Fruit fly (Drosophila melanogaster): ENCODE data around the gene Art6.

The Art6 gene

dm6 chr3R:13909899-13910298 is 35.7 kb downstream of the Art6 start:
- TF ChIP-seq HmgZ (tag; optimal IDR thresholded peaks at IDR 0.05) (no peak), Hr51 (GFP tag; optimal IDR thresholded peaks at IDR 0.05) (no peak), BEAF-32 (GFP tag; optimal IDR thresholded peaks at IDR 0.05) (no peak), inv (GFP tag; IDR thresholded peaks at IDR 0.05; ENCODE audit: partially characterized antibody) (no peak), bowl (GFP tag; IDR thresholded peaks at IDR 0.05) (no peak), Hmr (GFP tag; optimal IDR thresholded peaks at IDR 0.05) (no peak), D (optimal IDR thresholded peaks at IDR 0.05) (peak; percentile 98), D (GFP tag; optimal IDR thresholded peaks at IDR 0.05) (no peak), insv (GFP tag; optimal IDR thresholded peaks at IDR 0.05) (peak in 1 of 2 experiments; percentile 73), sc (optimal IDR thresholded peaks at IDR 0.05) (no peak), sc (GFP tag; optimal IDR thresholded peaks at IDR 0.05) (no peak), nau (GFP tag; optimal IDR thresholded peaks at IDR 0.05) (no peak), knrl (GFP tag; IDR thresholded peaks at IDR 0.05; ENCODE audit: partially characterized antibody) (no peak), dm (GFP tag; optimal IDR thresholded peaks at IDR 0.05) (no peak), pb (GFP tag; optimal IDR thresholded peaks at IDR 0.05) (no peak), CG30403 (GFP tag; optimal IDR thresholded peaks at IDR 0.05) (no peak), CG16863 (GFP tag; optimal IDR thresholded peaks at IDR 0.05) (no peak), zen (tag; optimal IDR thresholded peaks at IDR 0.05) (peak; percentile 84), btn (GFP tag; optimal IDR thresholded peaks at IDR 0.05) (no peak), Ets65A (GFP tag) (peak; percentile 29), tll (GFP tag; optimal IDR thresholded peaks at IDR 0.05) (peak in 1 of 2 experiments; percentile 3), jumu (GFP tag; optimal IDR thresholded peaks at IDR 0.05) (no peak), psq (GFP tag; optimal IDR thresholded peaks at IDR 0.05) (no peak), MBD-R2 (GFP tag; IDR thresholded peaks at IDR 0.05) (no peak), cad (GFP tag; optimal IDR thresholded peaks at IDR 0.05) (peak; percentile 61), bab2 (GFP tag; optimal IDR thresholded peaks at IDR 0.05) (no peak), CG7987 (GFP tag; optimal IDR thresholded peaks at IDR 0.05) (no peak), CG30020 (tag; optimal IDR thresholded peaks at IDR 0.05) (no peak), Opbp (GFP tag; IDR thresholded peaks at IDR 0.05; ENCODE audit: partially characterized antibody) (no peak)

- TF ChIP-seq esg (GFP tag; conservative IDR thresholded peaks at IDR 0.05) (no peak), Awh (GFP tag; IDR thresholded peaks at IDR 0.05) (peak; percentile 53; the same call in 1 of the 2 replicates), CG43689 (GFP tag; IDR thresholded peaks at IDR 0.05) (no peak), CG11723 (GFP tag; optimal IDR thresholded peaks at IDR 0.05) (no peak), CG7839 (tag; optimal IDR thresholded peaks at IDR 0.05) (no peak), CG14441 (GFP tag; IDR thresholded peaks at IDR 0.05) (no peak), CG4820 (GFP tag; optimal IDR thresholded peaks at IDR 0.05) (no peak), kni (GFP tag; optimal IDR thresholded peaks at IDR 0.05) (peak; percentile 80), CG7963 (GFP tag; IDR thresholded peaks at IDR 0.05; ENCODE audit: partially characterized antibody) (no peak), CG12769 (tag; optimal IDR thresholded peaks at IDR 0.05) (peak; percentile 28), D19A (tag; optimal IDR thresholded peaks at IDR 0.05) (no peak), abd-A (tag; optimal IDR thresholded peaks at IDR 0.05) (peak; percentile 68), CG10654 (GFP tag; optimal IDR thresholded peaks at IDR 0.05) (no peak), CTCF (GFP tag; optimal IDR thresholded peaks at IDR 0.05) (no peak), cg (GFP tag; optimal IDR thresholded peaks at IDR 0.05) (no peak), Ada2b (GFP tag; IDR thresholded peaks at IDR 0.05) (no peak), sd (tag; optimal IDR thresholded peaks at IDR 0.05) (peak; percentile 61), CG7357 (GFP tag; IDR thresholded peaks at IDR 0.05) (no peak), E2f1 (GFP tag; IDR thresholded peaks at IDR 0.05) (no peak), run (tag; optimal IDR thresholded peaks at IDR 0.05) (peak; percentile 26), CG4360 (GFP tag; IDR thresholded peaks at IDR 0.05) (no peak), CG13894 (tag; optimal IDR thresholded peaks at IDR 0.05) (no peak), NFAT (GFP tag; IDR thresholded peaks at IDR 0.05) (no peak), tx (GFP tag; optimal IDR thresholded peaks at IDR 0.05) (no peak), CG17385 (GFP tag; optimal IDR thresholded peaks at IDR 0.05) (peak; percentile 30)
Observed at dm6 chr3R:13909065-13909464, 36.5 kb downstream of the Art6 start.
